Worm (Caenorhabditis elegans) whole organism, L3 larva: ENCODE results near the gene Y7A5A.10.

ENCODE experiments used
- R02D3.7 ChIP-seq: fragments of 150-350 bp; optimal IDR thresholded peaks from 2 replicates; lab custom pipeline; 2014; ENCODE audit warnings: missing biosample characterization, missing genetic modification characterization
- ZK546.5 ChIP-seq: sonication (generic microtip); optimal IDR thresholded peaks from 2 replicates; lab custom pipeline; 2017; ENCODE audit warnings: missing biosample characterization, missing genetic modification characterization
- aly-2 ChIP-seq: fragments of 150-350 bp; optimal IDR thresholded peaks from 2 replicates; lab custom pipeline; 2014; ENCODE audit warnings: missing biosample characterization, missing genetic modification characterization
- ama-1 ChIP-seq: fragments of 150-350 bp; optimal IDR thresholded peaks from 2 replicates; lab custom pipeline; 2018
- ceh-16 ChIP-seq: sonication (generic microtip); optimal IDR thresholded peaks from 2 replicates; lab custom pipeline; 2017; ENCODE audit warnings: missing biosample characterization, missing genetic modification characterization
- ceh-28 ChIP-seq: fragments of 150-350 bp; optimal IDR thresholded peaks from 2 replicates; lab custom pipeline; 2014; ENCODE audit warnings: missing biosample characterization, missing genetic modification reagents, missing genetic modification characterization
- ceh-82 ChIP-seq: fragments of 150-350 bp; optimal IDR thresholded peaks from 2 replicates; lab custom pipeline; 2014; ENCODE audit warnings: missing biosample characterization, missing genetic modification characterization
- ceh-9 ChIP-seq: sonication (generic microtip); optimal IDR thresholded peaks from 2 replicates; lab custom pipeline; 2018; ENCODE audit warnings: missing biosample characterization, missing genetic modification characterization
- daf-12 ChIP-seq: fragments of 150-350 bp; optimal IDR thresholded peaks from 2 replicates; lab custom pipeline; 2014; ENCODE audit warnings: missing biosample characterization, missing genetic modification reagents, missing genetic modification characterization
- egl-27 ChIP-seq: sonication (generic microtip); optimal IDR thresholded peaks from 4 replicates; lab custom pipeline; 2017; ENCODE audit warnings: missing biosample characterization, missing genetic modification reagents, missing genetic modification characterization
- egl-5 ChIP-seq: fragments of 150-350 bp; optimal IDR thresholded peaks from 2 replicates; lab custom pipeline; 2017; ENCODE audit warnings: missing biosample characterization, missing genetic modification reagents, missing genetic modification characterization, inconsistent platforms
- elt-1 ChIP-seq: fragments of 150-350 bp; optimal IDR thresholded peaks from 2 replicates; lab custom pipeline; 2014; ENCODE audit warnings: missing biosample characterization, missing genetic modification characterization
- elt-2 ChIP-seq: sonication (generic microtip); optimal IDR thresholded peaks from 2 replicates; lab custom pipeline; 2016; ENCODE audit warnings: missing genetic modification reagents, mild to moderate bottlenecking, missing genetic modification characterization, missing compliant biosample characterization
- elt-3 ChIP-seq, 3 experiments: fragments of 150-350 bp in 1 of 3; sonication (generic microtip) in 2 of 3; optimal IDR thresholded peaks; 2 replicates in 2 of 3; 4 replicates in 1 of 3; lab custom pipeline; 2014 to 2017; ENCODE audit warnings: missing biosample characterization in 3 of 3, missing genetic modification characterization in 3 of 3
- eor-1 ChIP-seq, 2 experiments: fragments of 150-350 bp; optimal IDR thresholded peaks; 2 replicates each; lab custom pipeline; 2014 to 2018; ENCODE audit warnings: missing biosample characterization in 2 of 2, missing genetic modification characterization in 2 of 2
- fkh-10 ChIP-seq: sonication (generic microtip); optimal IDR thresholded peaks from 2 replicates; lab custom pipeline; 2017; ENCODE audit warnings: missing biosample characterization, missing genetic modification reagents, missing genetic modification characterization
- fkh-2 ChIP-seq: fragments of 150-350 bp; optimal IDR thresholded peaks from 2 replicates; lab custom pipeline; 2014; ENCODE audit warnings: missing biosample characterization, missing genetic modification reagents, missing genetic modification characterization
- fos-1 ChIP-seq: fragments of 150-350 bp; optimal IDR thresholded peaks from 2 replicates; lab custom pipeline; 2014; ENCODE audit warnings: missing biosample characterization, missing genetic modification characterization
- hmg-11 ChIP-seq: sonication (generic microtip); optimal IDR thresholded peaks from 2 replicates; lab custom pipeline; 2016; ENCODE audit warnings: missing genetic modification characterization, missing compliant biosample characterization
- jun-1 ChIP-seq: fragments of 150-350 bp; optimal IDR thresholded peaks from 2 replicates; lab custom pipeline; 2014; ENCODE audit warnings: missing biosample characterization, missing genetic modification reagents, missing genetic modification characterization
- lin-15B ChIP-seq: fragments of 150-350 bp; optimal IDR thresholded peaks from 2 replicates; lab custom pipeline; 2014; ENCODE audit warnings: missing biosample characterization, missing genetic modification characterization
- lin-39 ChIP-seq: fragments of 150-350 bp; optimal IDR thresholded peaks from 2 replicates; lab custom pipeline; 2018; ENCODE audit warnings: missing biosample characterization, missing genetic modification reagents, missing genetic modification characterization
- lsy-12 ChIP-seq: sonication (generic microtip); optimal IDR thresholded peaks from 2 replicates; lab custom pipeline; 2016; ENCODE audit warnings: mild to moderate bottlenecking, missing genetic modification characterization, missing compliant biosample characterization
- mdl-1 ChIP-seq: fragments of 150-350 bp; optimal IDR thresholded peaks from 2 replicates; lab custom pipeline; 2014; ENCODE audit warnings: missing biosample characterization, missing genetic modification characterization
- mml-1 ChIP-seq: fragments of 150-350 bp; sonication (generic microtip); optimal IDR thresholded peaks from 3 replicates; lab custom pipeline; 2014; ENCODE audit warnings: missing biosample characterization, missing genetic modification characterization
- nfya-1 ChIP-seq: sonication (generic microtip); optimal IDR thresholded peaks from 2 replicates; lab custom pipeline; 2017; ENCODE audit warnings: missing genetic modification characterization, mild to moderate bottlenecking, missing compliant biosample characterization, antibody characterized with exemption, moderate library complexity; ENCODE audit not compliant: insufficient read depth
- nhr-11 ChIP-seq: fragments of 150-350 bp; optimal IDR thresholded peaks from 2 replicates; lab custom pipeline; 2014; ENCODE audit warnings: missing biosample characterization, missing genetic modification characterization
- nhr-12 ChIP-seq: fragments of 150-350 bp; optimal IDR thresholded peaks from 2 replicates; lab custom pipeline; 2014; ENCODE audit warnings: missing biosample characterization, missing genetic modification characterization
- nhr-23 ChIP-seq: fragments of 150-350 bp; optimal IDR thresholded peaks from 2 replicates; lab custom pipeline; 2014; ENCODE audit warnings: missing biosample characterization, missing genetic modification reagents, missing genetic modification characterization
- nhr-237 ChIP-seq: fragments of 150-350 bp; optimal IDR thresholded peaks from 2 replicates; lab custom pipeline; 2014; ENCODE audit warnings: missing biosample characterization, missing genetic modification characterization
- nhr-25 ChIP-seq: sonication (generic microtip); optimal IDR thresholded peaks from 2 replicates; lab custom pipeline; 2017; ENCODE audit warnings: missing biosample characterization, missing genetic modification characterization
- nhr-28 ChIP-seq: fragments of 150-350 bp; optimal IDR thresholded peaks from 2 replicates; lab custom pipeline; 2014; ENCODE audit warnings: missing biosample characterization, missing genetic modification characterization
- nhr-43 ChIP-seq: sonication (generic microtip); optimal IDR thresholded peaks from 2 replicates; lab custom pipeline; 2016; ENCODE audit warnings: mild to moderate bottlenecking, missing genetic modification characterization, missing compliant biosample characterization; ENCODE audit not compliant: poor library complexity, severe bottlenecking
- nhr-67 ChIP-seq: fragments of 150-350 bp; optimal IDR thresholded peaks from 2 replicates; lab custom pipeline; 2014; ENCODE audit warnings: missing biosample characterization, missing genetic modification characterization
- nhr-76 ChIP-seq: fragments of 150-350 bp; sonication (generic microtip); optimal IDR thresholded peaks from 5 replicates; lab custom pipeline; 2014; ENCODE audit warnings: missing biosample characterization, missing genetic modification characterization
- nhr-77 ChIP-seq: fragments of 150-350 bp; optimal IDR thresholded peaks from 2 replicates; lab custom pipeline; 2014; ENCODE audit warnings: missing biosample characterization, missing genetic modification characterization
- pha-4 ChIP-seq: fragments of 150-350 bp; optimal IDR thresholded peaks from 2 replicates; lab custom pipeline; 2014; ENCODE audit warnings: missing biosample characterization, missing genetic modification reagents, missing genetic modification characterization
- pqm-1 ChIP-seq: fragments of 150-350 bp; optimal IDR thresholded peaks from 2 replicates; lab custom pipeline; 2017; ENCODE audit warnings: missing biosample characterization, missing genetic modification characterization, inconsistent platforms
- sea-2 ChIP-seq: fragments of 150-350 bp; sonication (generic microtip); optimal IDR thresholded peaks from 4 replicates; lab custom pipeline; 2014; ENCODE audit warnings: missing biosample characterization, missing genetic modification reagents, missing genetic modification characterization
- skn-1 ChIP-seq: fragments of 150-350 bp; optimal IDR thresholded peaks from 2 replicates; lab custom pipeline; 2014; ENCODE audit warnings: missing biosample characterization, missing genetic modification characterization
- snpc-4 ChIP-seq: fragments of 150-350 bp; optimal IDR thresholded peaks from 2 replicates; lab custom pipeline; 2014; ENCODE audit warnings: missing biosample characterization, missing genetic modification characterization
- tbx-2 ChIP-seq: sonication (generic microtip); optimal IDR thresholded peaks from 2 replicates; lab custom pipeline; 2016; ENCODE audit warnings: mild to moderate bottlenecking, missing genetic modification characterization, missing compliant biosample characterization
- unc-39 ChIP-seq: sonication (generic microtip); optimal IDR thresholded peaks from 4 replicates; lab custom pipeline; 2017; ENCODE audit warnings: missing biosample characterization, missing genetic modification characterization
- unc-62 ChIP-seq: fragments of 150-350 bp; sonication (generic microtip); optimal IDR thresholded peaks from 4 replicates; lab custom pipeline; 2014; ENCODE audit warnings: missing biosample characterization, missing genetic modification reagents, missing genetic modification characterization
- zag-1 ChIP-seq: fragments of 150-350 bp; optimal IDR thresholded peaks from 2 replicates; lab custom pipeline; 2014; ENCODE audit warnings: missing biosample characterization, missing genetic modification characterization
- ztf-11 ChIP-seq: fragments of 150-350 bp; optimal IDR thresholded peaks from 2 replicates; lab custom pipeline; 2014; ENCODE audit warnings: missing biosample characterization, missing genetic modification characterization
- ztf-4 ChIP-seq: fragments of 150-350 bp; optimal IDR thresholded peaks from 2 replicates; lab custom pipeline; 2014; ENCODE audit warnings: missing biosample characterization, missing genetic modification characterization

The Y7A5A.10 gene

ce11 chrX:15794977-15795376 lies at the start of gene Y7A5A.10:
Gene Y7A5A.10, minus strand, starts transcription at chrX:15795077.
- no peak for TF ChIP-seq snpc-4
- no peak for TF ChIP-seq pqm-1
- TF ChIP-seq nhr-25 (tag; lab: Kevin White, UChicago), result no peak
- no peak for TF ChIP-seq daf-12 (tag; lab: Kevin White, UChicago)

ce11 chrX:15844330-15844729 lies 49.5 kb upstream of the Y7A5A.10 start:
- TF ChIP-seq eor-1 (tag; optimal IDR thresholded peaks at IDR 0.05; lab: Kevin White, UChicago), result no peak
- no peak for TF ChIP-seq aly-2 (tag; lab: Kevin White, UChicago)
- no peak for TF ChIP-seq pqm-1
- no peak for TF ChIP-seq ZK546.5 (tag; lab: Kevin White, UChicago)
- TF ChIP-seq jun-1 (tag; lab: Kevin White, UChicago), result no peak
- no peak for TF ChIP-seq ztf-11 (tag; lab: Kevin White, UChicago)
- TF ChIP-seq ztf-4 (tag; lab: Kevin White, UChicago), result no peak
- no peak for TF ChIP-seq nhr-76
- TF ChIP-seq nhr-43 (tag; lab: Kevin White, UChicago), result no peak
- no peak for TF ChIP-seq egl-5
- no peak for TF ChIP-seq ceh-9 (tag; lab: Kevin White, UChicago)
- TF ChIP-seq hmg-11, result no peak
- no peak for TF ChIP-seq snpc-4
- TF ChIP-seq daf-12 (tag; lab: Kevin White, UChicago), result no peak

DNA sequence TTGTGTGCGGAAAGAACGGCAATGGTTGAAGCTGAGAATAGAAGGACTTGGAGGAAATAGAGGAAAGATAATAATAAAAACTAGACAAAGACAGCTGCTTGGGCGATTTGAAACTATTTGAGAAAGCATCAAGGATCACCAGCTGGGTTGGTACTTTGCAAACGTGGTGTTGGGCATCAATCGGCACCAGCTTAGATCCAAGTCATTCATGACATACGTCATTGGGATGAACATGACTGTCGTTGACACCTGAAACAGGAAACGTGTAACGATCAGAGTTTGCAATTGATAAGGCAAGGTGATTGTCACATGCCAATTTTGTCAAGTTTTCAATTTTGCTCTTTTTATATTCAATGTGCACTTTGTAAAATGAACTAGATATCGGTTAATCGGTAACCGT lies 47.6 kb upstream of the Y7A5A.10 start:
- TF ChIP-seq ztf-4 (tag; lab: Kevin White, UChicago) (no peak), ZK546.5 (tag; lab: Kevin White, UChicago) (no peak), ceh-9 (tag; lab: Kevin White, UChicago) (no peak), fkh-2 (tag; lab: Kevin White, UChicago) (no peak), snpc-4 (no peak), mml-1 (no peak), nfya-1 (tag; lab: Kevin White, UChicago) (no peak), lsy-12 (peak; percentile 67), nhr-76 (no peak), elt-1 (tag; lab: Kevin White, UChicago) (no peak), nhr-12 (no peak), fkh-10 (GFP tag; lab: Kevin White, UChicago) (no peak), nhr-23 (tag; lab: Kevin White, UChicago) (no peak), fos-1 (tag; lab: Kevin White, UChicago) (no peak), aly-2 (tag; lab: Kevin White, UChicago) (peak; percentile 21), lin-15B (no peak), pqm-1 (peak; percentile 87), nhr-67 (tag; lab: Kevin White, UChicago) (no peak), nhr-25 (tag; lab: Kevin White, UChicago) (no peak), mdl-1 (tag; lab: Kevin White, UChicago) (no peak), skn-1 (tag; lab: Kevin White, UChicago) (no peak), ceh-82 (tag; lab: Kevin White, UChicago) (no peak), jun-1 (tag; lab: Kevin White, UChicago) (peak; percentile 61), nhr-77 (peak; percentile 47), nhr-237 (tag; lab: Kevin White, UChicago) (no peak), R02D3.7 (tag; lab: Kevin White, UChicago) (no peak), lin-39 (tag; lab: Kevin White, UChicago) (no peak), hmg-11 (no peak), ztf-11 (tag; lab: Kevin White, UChicago) (no peak), ceh-28 (tag; lab: Kevin White, UChicago) (no peak), nhr-11 (no peak), elt-3 (tag; optimal IDR thresholded peaks at IDR 0.05; lab: Kevin White, UChicago) (no peak), elt-2 (tag; lab: Kevin White, UChicago) (peak; percentile 85), nhr-43 (tag; lab: Kevin White, UChicago) (peak; percentile 87), tbx-2 (peak; percentile 58), egl-27 (tag; lab: Kevin White, UChicago) (no peak), unc-62 (GFP tag; lab: Kevin White, UChicago) (no peak), ceh-16 (no peak), nhr-28 (no peak), daf-12 (tag; lab: Kevin White, UChicago) (no peak), pha-4 (tag; lab: Kevin White, UChicago) (peak; percentile 3), eor-1 (tag; optimal IDR thresholded peaks at IDR 0.05; lab: Kevin White, UChicago) (no peak), egl-5 (no peak), unc-39 (tag; lab: Kevin White, UChicago) (no peak), ama-1 (lab: Kevin White, UChicago) (no peak), sea-2 (GFP tag; lab: Kevin White, UChicago) (no peak), zag-1 (tag; lab: Kevin White, UChicago) (no peak)
